Worm (Caenorhabditis elegans) whole organism, L2 larva: ENCODE data around the gene ani-3.

Experiments
- fos-1 ChIP-seq: fragments of 150-350 bp; optimal IDR thresholded peaks from 2 replicates; lab custom pipeline; 2014; ENCODE audit warnings: missing biosample characterization, missing genetic modification characterization
- nhr-25 ChIP-seq: fragments of 150-350 bp; sonication (generic microtip); optimal IDR thresholded peaks from 3 replicates; lab custom pipeline; 2014; ENCODE audit warnings: missing biosample characterization, missing genetic modification characterization
- zag-1 ChIP-seq: fragments of 150-350 bp; optimal IDR thresholded peaks from 2 replicates; lab custom pipeline; 2014; ENCODE audit warnings: missing biosample characterization, missing genetic modification characterization

DNA sequence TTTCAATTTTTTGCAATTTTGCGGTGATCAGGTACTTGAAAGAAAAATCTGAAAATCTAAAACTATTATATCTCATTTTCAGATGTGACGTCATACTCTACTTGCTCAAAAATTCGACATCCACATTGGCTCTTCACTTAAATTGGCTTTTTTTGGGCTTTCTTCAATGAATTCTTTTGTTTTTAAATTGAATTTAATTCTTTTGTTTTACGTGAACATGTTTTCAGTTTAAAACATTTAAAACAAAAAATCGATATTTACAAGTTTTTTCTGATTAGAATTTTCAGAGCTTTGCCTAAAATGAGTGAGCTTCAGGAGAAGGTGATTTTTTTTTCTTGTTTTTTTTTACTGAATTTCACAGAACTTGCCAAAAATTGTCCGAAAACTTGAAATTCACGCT lies 44.1 kb downstream of the ani-3 start, which contains the start of gene W04E12.3:
- no peak for TF ChIP-seq nhr-25 (tag; lab: Kevin White, UChicago)
- no peak for TF ChIP-seq fos-1 (tag; lab: Kevin White, UChicago)
- TF ChIP-seq zag-1 (tag; lab: Kevin White, UChicago): no peak
